Fruit fly (Drosophila melanogaster) whole organism, embryonic: Measurements from ENCODE around the gene zuc.
A peak's percentile ranks its signal among the peaks of the same experiment; 100 is the strongest.

Source experiments
- Blimp-1 ChIP-seq: fragments of 200-800 bp; sonication (Bioruptor generic); optimal IDR thresholded peaks from 3 replicates; lab custom pipeline; 2018; ENCODE audit warnings: missing biosample characterization, missing genetic modification characterization, mild to moderate bottlenecking, moderate library complexity, missing genetic modification reagents
- CG10267 ChIP-seq: fragments of 200-800 bp; sonication (Bioruptor generic); optimal IDR thresholded peaks from 2 replicates; lab custom pipeline; 2018; ENCODE audit warnings: missing biosample characterization, mild to moderate bottlenecking, missing genetic modification characterization, moderate library complexity
- CG10274 ChIP-seq: fragments of 200-800 bp; sonication (Bioruptor generic); optimal IDR thresholded peaks from 3 replicates; lab custom pipeline; 2017; ENCODE audit warnings: missing biosample characterization, mild to moderate bottlenecking, missing genetic modification characterization
- CG1233 ChIP-seq: fragments of 200-800 bp; sonication (Bioruptor generic); optimal IDR thresholded peaks from 4 replicates; lab custom pipeline; 2018; ENCODE audit warnings: missing biosample characterization, mild to moderate bottlenecking, missing genetic modification characterization
- CG12744 ChIP-seq: fragments of 200-800 bp; sonication (Bioruptor generic); optimal IDR thresholded peaks from 2 replicates; lab custom pipeline; 2016; ENCODE audit warnings: missing biosample characterization, missing genetic modification characterization
- CG12942 ChIP-seq: fragments of 200-800 bp; sonication (Bioruptor generic); optimal IDR thresholded peaks from 3 replicates; lab custom pipeline; 2016; ENCODE audit warnings: missing biosample characterization, missing genetic modification characterization
- CG13123 ChIP-seq: fragments of 200-800 bp; sonication (Bioruptor generic); optimal IDR thresholded peaks from 2 replicates; lab custom pipeline; 2016; ENCODE audit warnings: missing biosample characterization, missing genetic modification characterization
- CG14965 ChIP-seq: fragments of 200-800 bp; sonication (Bioruptor generic); optimal IDR thresholded peaks from 2 replicates; lab custom pipeline; 2016; ENCODE audit warnings: missing biosample characterization, missing genetic modification characterization, borderline replicate concordance
- CG16863 ChIP-seq: fragments of 200-800 bp; sonication (Bioruptor generic); optimal IDR thresholded peaks from 3 replicates; lab custom pipeline; 2016; ENCODE audit warnings: missing biosample characterization, missing genetic modification characterization
- CG17359 ChIP-seq: fragments of 200-800 bp; sonication (Bioruptor generic); optimal IDR thresholded peaks from 3 replicates; lab custom pipeline; 2018; ENCODE audit warnings: missing biosample characterization, mild to moderate bottlenecking, missing genetic modification characterization, moderate library complexity
- CG17612 ChIP-seq: fragments of 200-800 bp; sonication (Bioruptor generic); IDR thresholded peaks from 2 replicates; pipeline ENCODE4 v1.3.6; 2022; ENCODE audit warnings: missing biosample characterization, missing genetic modification characterization
- CG17912 ChIP-seq: fragments of 200-800 bp; sonication (Bioruptor generic); optimal IDR thresholded peaks from 2 replicates; lab custom pipeline; 2018; ENCODE audit warnings: missing biosample characterization, mild to moderate bottlenecking, missing genetic modification characterization
- CG18262 ChIP-seq: fragments of 200-800 bp; optimal IDR thresholded peaks from 3 replicates; lab custom pipeline; 2019; ENCODE audit warnings: missing biosample characterization, mild to moderate bottlenecking, missing genetic modification characterization, moderate library complexity
- CG18476 ChIP-seq: fragments of 200-800 bp; sonication (Bioruptor generic); optimal IDR thresholded peaks from 2 replicates; lab custom pipeline; 2016; ENCODE audit warnings: missing biosample characterization, mild to moderate bottlenecking, missing genetic modification characterization
- CG18599 ChIP-seq: fragments of 200-800 bp; sonication (Bioruptor generic); optimal IDR thresholded peaks from 3 replicates; lab custom pipeline; 2017; ENCODE audit warnings: missing biosample characterization, missing genetic modification characterization, mild to moderate bottlenecking, moderate library complexity, missing genetic modification reagents
- CG18764 ChIP-seq: fragments of 200-800 bp; sonication (Bioruptor generic); optimal IDR thresholded peaks from 3 replicates; lab custom pipeline; 2016; ENCODE audit warnings: missing biosample characterization, missing genetic modification characterization
- CG2202 ChIP-seq: fragments of 200-800 bp; sonication (Bioruptor generic); optimal IDR thresholded peaks from 2 replicates; lab custom pipeline; 2018; ENCODE audit warnings: missing biosample characterization, mild to moderate bottlenecking, missing genetic modification characterization
- CG33557 ChIP-seq: fragments of 200-800 bp; sonication (Bioruptor generic); optimal IDR thresholded peaks from 2 replicates; lab custom pipeline; 2019; ENCODE audit warnings: missing biosample characterization, mild to moderate bottlenecking, missing genetic modification characterization, moderate library complexity
- CG3995 ChIP-seq: fragments of 200-800 bp; sonication (Bioruptor generic); optimal IDR thresholded peaks from 3 replicates; lab custom pipeline; 2016; ENCODE audit warnings: missing biosample characterization, missing genetic modification characterization
- CG5180 ChIP-seq: fragments of 200-800 bp; sonication (Bioruptor generic); optimal IDR thresholded peaks from 3 replicates; lab custom pipeline; 2017; ENCODE audit warnings: missing biosample characterization, missing genetic modification characterization, mild to moderate bottlenecking, moderate library complexity, missing genetic modification reagents
- CG8089 ChIP-seq: fragments of 200-800 bp; sonication (Bioruptor generic); optimal IDR thresholded peaks from 3 replicates; lab custom pipeline; 2016; ENCODE audit warnings: missing biosample characterization, missing genetic modification characterization
- CG9727 ChIP-seq: fragments of 200-800 bp; sonication (Bioruptor generic); optimal IDR thresholded peaks from 3 replicates; lab custom pipeline; 2017; ENCODE audit warnings: missing biosample characterization, mild to moderate bottlenecking, missing genetic modification characterization
- CTCF ChIP-seq: fragments of 200-800 bp; sonication (Bioruptor generic); optimal IDR thresholded peaks from 2 replicates; lab custom pipeline; 2017; ENCODE audit warnings: missing biosample characterization, mild to moderate bottlenecking, missing genetic modification characterization, moderate library complexity
- D19A ChIP-seq: fragments of 200-800 bp; optimal IDR thresholded peaks from 3 replicates; lab custom pipeline; 2019; ENCODE audit warnings: missing biosample characterization, mild to moderate bottlenecking, missing genetic modification characterization, moderate library complexity
- Dref ChIP-seq: fragments of 200-800 bp; sonication (Bioruptor generic); IDR thresholded peaks from 2 replicates; pipeline ENCODE4 v1.3.6; 2022; ENCODE audit warnings: missing biosample characterization, missing genetic modification characterization
- Gsc ChIP-seq: fragments of 200-800 bp; sonication (Bioruptor generic); IDR thresholded peaks from 2 replicates; pipeline ENCODE4 v1.3.6; 2022; ENCODE audit warnings: missing biosample characterization, missing genetic modification characterization
- H15 ChIP-seq: fragments of 200-800 bp; sonication (Bioruptor generic); IDR thresholded peaks from 3 replicates; pipeline ENCODE4 v1.3.6; 2022; ENCODE audit warnings: missing biosample characterization, missing genetic modification characterization
- Hr78 ChIP-seq, 2 experiments: fragments of 200-800 bp in 1 of 2; fragments of >200 bp in 1 of 2; sonication (Bioruptor generic) in 1 of 2; optimal IDR thresholded peaks; 2 replicates each; lab custom pipeline; 2017 to 2019; ENCODE audit warnings: missing biosample characterization in 2 of 2, missing genetic modification characterization in 2 of 2, mild to moderate bottlenecking in 1 of 2, moderate library complexity in 1 of 2
- Jarid2 ChIP-seq: fragments of 200-800 bp; sonication (Bioruptor generic); optimal IDR thresholded peaks from 3 replicates; lab custom pipeline; 2017; ENCODE audit warnings: mild to moderate bottlenecking, missing biosample characterization, missing genetic modification reagents, missing genetic modification characterization
- Myb ChIP-seq: fragments of 200-800 bp; sonication (Bioruptor generic); optimal IDR thresholded peaks from 2 replicates; lab custom pipeline; 2016; ENCODE audit warnings: missing biosample characterization, missing genetic modification characterization
- NfI ChIP-seq: fragments of 200-800 bp; sonication (Bioruptor generic); optimal IDR thresholded peaks from 3 replicates; lab custom pipeline; 2018; ENCODE audit warnings: missing biosample characterization, mild to moderate bottlenecking, missing genetic modification characterization, moderate library complexity
- Sox100B ChIP-seq: fragments of 200-800 bp; sonication (Bioruptor generic); optimal IDR thresholded peaks from 3 replicates; lab custom pipeline; 2018; ENCODE audit warnings: missing biosample characterization, mild to moderate bottlenecking, missing genetic modification characterization
- bab2 ChIP-seq: fragments of 200-800 bp; sonication (Bioruptor generic); optimal IDR thresholded peaks from 2 replicates; lab custom pipeline; 2016; ENCODE audit warnings: missing biosample characterization, missing genetic modification characterization
- cato ChIP-seq: fragments of 200-800 bp; sonication (Bioruptor generic); optimal IDR thresholded peaks from 2 replicates; lab custom pipeline; 2016; ENCODE audit warnings: missing biosample characterization, missing genetic modification characterization, borderline replicate concordance
- caup ChIP-seq: fragments of 200-800 bp; sonication (Bioruptor generic); optimal IDR thresholded peaks from 3 replicates; lab custom pipeline; 2017; ENCODE audit warnings: missing biosample characterization, mild to moderate bottlenecking, missing genetic modification characterization, moderate library complexity; ENCODE audit not compliant: severe bottlenecking
- chif ChIP-seq, 2 experiments: fragments of 200-800 bp; sonication (Bioruptor generic); optimal IDR thresholded peaks; 3 replicates each; lab custom pipeline; 2016; ENCODE audit warnings: missing biosample characterization in 2 of 2, missing genetic modification characterization in 2 of 2
- dati ChIP-seq: fragments of 200-800 bp; sonication (Bioruptor generic); IDR thresholded peaks from 2 replicates; pipeline ENCODE4 v1.3.6; 2022; ENCODE audit warnings: missing biosample characterization, missing genetic modification characterization
- dm ChIP-seq: fragments of 200-800 bp; sonication (Bioruptor generic); optimal IDR thresholded peaks from 3 replicates; lab custom pipeline; 2016; ENCODE audit warnings: missing biosample characterization, missing genetic modification characterization
- ems ChIP-seq: fragments of 200-800 bp; sonication (Bioruptor generic); optimal IDR thresholded peaks from 3 replicates; lab custom pipeline; 2016; ENCODE audit warnings: missing biosample characterization, missing genetic modification characterization
- fd102C ChIP-seq: fragments of 200-800 bp; sonication (Bioruptor generic); optimal IDR thresholded peaks from 2 replicates; lab custom pipeline; 2018; ENCODE audit warnings: missing biosample characterization, mild to moderate bottlenecking, missing genetic modification characterization, moderate library complexity
- fd3F ChIP-seq: fragments of 200-800 bp; sonication (Bioruptor generic); optimal IDR thresholded peaks from 2 replicates; lab custom pipeline; 2018; ENCODE audit warnings: missing biosample characterization, mild to moderate bottlenecking, missing genetic modification characterization, moderate library complexity
- kay ChIP-seq: fragments of 200-800 bp; sonication (Bioruptor generic); optimal IDR thresholded peaks from 2 replicates; lab custom pipeline; 2016; ENCODE audit warnings: missing biosample characterization, missing genetic modification characterization
- nom ChIP-seq: fragments of 200-800 bp; sonication (Bioruptor generic); optimal IDR thresholded peaks from 2 replicates; lab custom pipeline; 2017; ENCODE audit warnings: missing biosample characterization, missing genetic modification characterization, mild to moderate bottlenecking, moderate library complexity, missing genetic modification reagents
- odd ChIP-seq: fragments of 200-800 bp; sonication (Bioruptor generic); optimal IDR thresholded peaks from 2 replicates; lab custom pipeline; 2017; ENCODE audit warnings: missing biosample characterization, mild to moderate bottlenecking, missing genetic modification characterization
- org-1 ChIP-seq: fragments of 200-800 bp; sonication (Bioruptor generic); optimal IDR thresholded peaks from 2 replicates; lab custom pipeline; 2017; ENCODE audit warnings: missing biosample characterization, missing genetic modification characterization
- phol ChIP-seq: fragments of 200-800 bp; sonication (Bioruptor generic); optimal IDR thresholded peaks from 3 replicates; lab custom pipeline; 2018; ENCODE audit warnings: missing biosample characterization, mild to moderate bottlenecking, missing genetic modification characterization, moderate library complexity
- ranshi ChIP-seq: fragments of 200-800 bp; sonication (Bioruptor generic); IDR thresholded peaks from 2 replicates; pipeline ENCODE4 v1.3.6; 2022; ENCODE audit warnings: missing biosample characterization, missing genetic modification characterization
- sd ChIP-seq: fragments of 200-800 bp; sonication (Bioruptor generic); optimal IDR thresholded peaks from 3 replicates; lab custom pipeline; 2018; ENCODE audit warnings: missing biosample characterization, mild to moderate bottlenecking, missing genetic modification characterization, moderate library complexity
- tin ChIP-seq: fragments of 200-800 bp; sonication (Bioruptor generic); optimal IDR thresholded peaks from 3 replicates; lab custom pipeline; 2016; ENCODE audit warnings: missing biosample characterization, missing genetic modification characterization
- unc-4 ChIP-seq: fragments of 200-800 bp; sonication (Bioruptor generic); IDR thresholded peaks from 2 replicates; pipeline ENCODE4 v1.3.6; 2022; ENCODE audit warnings: missing biosample characterization, missing genetic modification characterization; ENCODE audit not compliant: partially characterized antibody

Gene zuc

DNA sequence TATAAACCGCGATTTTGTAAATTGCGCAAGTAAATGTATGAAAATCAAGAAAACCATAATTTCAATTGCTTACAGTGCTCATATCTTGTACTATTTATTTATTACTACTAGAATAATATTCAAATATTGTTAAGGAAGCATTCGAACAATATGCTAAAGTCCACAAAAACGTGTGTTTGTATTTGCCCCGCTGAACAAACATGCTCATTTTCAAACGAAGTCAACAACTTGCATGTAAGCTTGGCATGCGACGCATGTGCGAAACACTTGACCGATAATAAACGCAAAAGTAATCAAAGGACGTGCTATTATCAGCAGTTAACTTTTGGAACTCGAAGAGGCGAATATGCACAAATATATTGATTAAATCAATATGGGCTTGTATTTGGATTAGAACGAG is 31.5 kb upstream of the zuc start (continued):
- TF ChIP-seq odd: peak; percentile 71
- peak; percentile 27 for TF ChIP-seq D19A
- peak; percentile 62 for TF ChIP-seq org-1
- peak; percentile 61; the same call in 1 of the 2 replicates for TF ChIP-seq ranshi
- TF ChIP-seq dm: no peak
- TF ChIP-seq CG18262 (tag; lab: Kevin White, UChicago): peak; percentile 36
- no peak for TF ChIP-seq Gsc (GFP tag; lab: Robert Waterston, UW)
- peak; percentile 19 for TF ChIP-seq fd102C (GFP tag; lab: Kevin White, UChicago)
- TF ChIP-seq CG18764 (GFP tag; lab: Kevin White, UChicago): peak; percentile 46
- peak; percentile 74 for TF ChIP-seq CG17359 (tag; lab: Kevin White, UChicago)
- no peak for TF ChIP-seq H15 (GFP tag; lab: Robert Waterston, UW)
- TF ChIP-seq chif (GFP tag; optimal IDR thresholded peaks at IDR 0.05; lab: Kevin White, UChicago): peak; percentile 7 to 40
- peak; percentile 76 for TF ChIP-seq Blimp-1 (GFP tag; lab: Kevin White, UChicago)
- no peak for TF ChIP-seq CG3995 (GFP tag; lab: Kevin White, UChicago)
- TF ChIP-seq cato (GFP tag; lab: Kevin White, UChicago): peak; percentile 34
- no peak for TF ChIP-seq nom
- peak; percentile 37 for TF ChIP-seq CG16863 (GFP tag; lab: Kevin White, UChicago)
- peak; percentile 73 for TF ChIP-seq CG18599 (GFP tag; lab: Kevin White, UChicago)
- TF ChIP-seq kay (GFP tag; lab: Kevin White, UChicago): peak; percentile 35
- TF ChIP-seq CG1233: peak; percentile 65
- TF ChIP-seq dati (GFP tag; lab: Robert Waterston, UW): no peak
- peak; percentile 27 for TF ChIP-seq CG10267
- TF ChIP-seq Myb (GFP tag; lab: Kevin White, UChicago): no peak
- no peak for TF ChIP-seq Hr78 (GFP tag; optimal IDR thresholded peaks at IDR 0.05; lab: Kevin White, UChicago)
- TF ChIP-seq fd3F (GFP tag; lab: Kevin White, UChicago): peak; percentile 71
- peak; percentile 85 for TF ChIP-seq caup (GFP tag; lab: Kevin White, UChicago)
- peak; percentile 2 for TF ChIP-seq Jarid2 (GFP tag; lab: Kevin White, UChicago)
- TF ChIP-seq tin (GFP tag; lab: Kevin White, UChicago): no peak
- TF ChIP-seq phol: no peak
- no peak for TF ChIP-seq Dref (GFP tag; lab: Robert Waterston, UW)
- peak; percentile 8 for TF ChIP-seq CG10274
- peak; percentile 44 for TF ChIP-seq CG8089 (GFP tag; lab: Kevin White, UChicago)
- TF ChIP-seq CG12744 (GFP tag; lab: Kevin White, UChicago): peak; percentile 62
- TF ChIP-seq CG17612 (GFP tag; lab: Robert Waterston, UW): no peak
- TF ChIP-seq unc-4: no peak
- no peak for TF ChIP-seq sd (tag; lab: Kevin White, UChicago)
- peak; percentile 62 for TF ChIP-seq CG12942 (GFP tag; lab: Kevin White, UChicago)
- no peak for TF ChIP-seq Sox100B
- TF ChIP-seq CG17912 (GFP tag; lab: Kevin White, UChicago): peak; percentile 8
- TF ChIP-seq CG18476 (GFP tag; lab: Kevin White, UChicago): peak; percentile 56
- TF ChIP-seq CG9727 (GFP tag; lab: Kevin White, UChicago): peak; percentile 36
- TF ChIP-seq CG5180 (GFP tag; lab: Kevin White, UChicago): no peak
- peak; percentile 7 for TF ChIP-seq CG14965 (GFP tag; lab: Kevin White, UChicago)
- TF ChIP-seq CTCF (GFP tag; lab: Kevin White, UChicago): no peak
- peak; percentile 76 for TF ChIP-seq CG2202
- TF ChIP-seq ems: no peak
- TF ChIP-seq NfI (GFP tag; lab: Kevin White, UChicago): peak; percentile 37
- peak; percentile 68 for TF ChIP-seq CG13123 (GFP tag; lab: Kevin White, UChicago)
- TF ChIP-seq CG33557 (GFP tag; lab: Kevin White, UChicago): peak; percentile 81
- peak; percentile 84 for TF ChIP-seq bab2 (GFP tag; lab: Kevin White, UChicago)
